Fruit fly (Drosophila melanogaster) whole organism, larva: ENCODE results near the gene CG5191.

Experiments
- noc ChIP-seq: fragments of 200-800 bp; sonication (Bioruptor generic); optimal IDR thresholded peaks from 3 replicates; lab custom pipeline; 2019; ENCODE audit warnings: missing biosample characterization, mild to moderate bottlenecking, missing genetic modification characterization, moderate library complexity

CG5191 gene

dm6 chr3R:20550632-20551486 is 9.8 kb upstream of the CG5191 start:
- TF ChIP-seq noc (tag; lab: Kevin White, UChicago): peak; percentile 69

- no peak for TF ChIP-seq noc (tag; lab: Kevin White, UChicago)
Measured at dm6 chr3R:20551487-20552079, 9.1 kb upstream of the CG5191 start.

DNA sequence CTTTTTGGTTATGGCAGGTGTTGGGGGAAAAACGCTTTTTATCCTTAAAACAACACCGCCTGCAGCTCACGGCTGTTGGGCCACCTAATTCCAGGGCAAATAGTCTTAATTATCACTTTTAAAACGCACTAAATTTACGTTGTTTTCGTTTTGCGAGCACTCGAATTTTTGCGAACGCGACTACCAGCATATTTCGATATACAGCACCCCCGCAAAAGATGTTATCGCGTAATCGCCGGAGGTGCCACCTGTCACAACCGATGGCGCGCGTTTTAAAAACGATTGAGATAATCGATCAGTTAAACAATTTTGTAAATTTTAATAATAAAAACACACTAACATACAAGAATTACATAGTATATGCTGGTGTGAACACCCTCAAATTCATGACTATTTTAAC is 8.6 kb upstream of the CG5191 start, which contains the start of gene Stat92E:
Stat92E (minus strand) TSS at position 219 of the 400 bp plus-strand sequence.
- TF ChIP-seq noc (tag; lab: Kevin White, UChicago): no peak

DNA sequence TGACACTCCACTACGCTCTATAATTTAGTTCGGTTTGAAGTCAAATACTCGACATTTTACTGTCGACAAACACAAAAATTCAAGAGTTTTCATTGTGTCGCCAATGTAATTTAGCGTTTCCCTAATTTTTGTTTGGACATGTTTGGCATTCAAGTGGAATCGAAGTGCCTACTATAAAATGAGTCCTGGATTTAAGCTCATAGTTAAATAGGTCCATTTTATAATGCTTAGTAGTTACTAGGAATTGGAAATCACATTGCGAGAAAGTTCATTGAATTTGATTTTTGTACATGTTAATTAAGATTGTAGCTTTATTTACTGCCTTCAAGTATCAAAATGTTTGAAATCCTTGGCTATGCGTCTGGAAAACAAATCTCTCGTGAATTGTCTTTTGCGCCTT is 6.4 kb upstream of the CG5191 start, which contains the start of gene att-ORFB:
att-ORFB (minus strand) TSS at position 101 of the 400 bp plus-strand sequence.
- no peak for TF ChIP-seq noc (tag; lab: Kevin White, UChicago)

- peak; percentile 39 for TF ChIP-seq noc (tag; lab: Kevin White, UChicago)
Measured at dm6 chr3R:20555023-20555422, 5.6 kb upstream of the CG5191 start.

DNA sequence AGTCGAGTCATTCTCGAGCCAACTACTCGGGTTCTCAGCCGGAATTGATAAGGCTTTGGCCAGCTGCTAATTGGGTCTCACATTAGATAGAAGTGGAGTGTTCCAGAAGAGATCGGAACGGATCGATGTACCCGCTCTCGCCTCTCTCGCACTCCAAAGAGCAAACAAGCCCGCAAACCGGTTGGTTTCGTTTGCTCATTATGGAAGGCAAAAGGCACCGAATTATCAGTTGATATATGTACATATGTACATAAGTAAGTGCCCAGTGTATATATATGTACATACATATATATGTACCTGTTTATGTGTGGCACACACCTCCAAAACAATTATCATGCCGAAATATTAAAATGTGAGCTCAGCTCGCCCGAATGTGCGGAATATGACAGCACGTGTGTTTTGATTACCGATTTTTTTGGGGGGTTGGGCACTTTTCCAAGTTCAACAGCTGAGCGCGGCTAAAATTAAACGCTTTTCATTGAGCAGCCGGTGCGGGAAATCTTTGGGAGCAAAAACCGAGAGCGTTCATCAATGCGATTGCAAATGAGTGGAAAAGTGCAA is 4.9 kb upstream of the CG5191 start:
- no peak for TF ChIP-seq noc (tag; lab: Kevin White, UChicago)

dm6 chr3R:20556281-20557113 is 4.2 kb upstream of the CG5191 start:
- peak; percentile 87 for TF ChIP-seq noc (tag; lab: Kevin White, UChicago)

- no peak for TF ChIP-seq noc (tag; lab: Kevin White, UChicago)
Measured at dm6 chr3R:20557114-20557414, 3.6 kb upstream of the CG5191 start.

DNA sequence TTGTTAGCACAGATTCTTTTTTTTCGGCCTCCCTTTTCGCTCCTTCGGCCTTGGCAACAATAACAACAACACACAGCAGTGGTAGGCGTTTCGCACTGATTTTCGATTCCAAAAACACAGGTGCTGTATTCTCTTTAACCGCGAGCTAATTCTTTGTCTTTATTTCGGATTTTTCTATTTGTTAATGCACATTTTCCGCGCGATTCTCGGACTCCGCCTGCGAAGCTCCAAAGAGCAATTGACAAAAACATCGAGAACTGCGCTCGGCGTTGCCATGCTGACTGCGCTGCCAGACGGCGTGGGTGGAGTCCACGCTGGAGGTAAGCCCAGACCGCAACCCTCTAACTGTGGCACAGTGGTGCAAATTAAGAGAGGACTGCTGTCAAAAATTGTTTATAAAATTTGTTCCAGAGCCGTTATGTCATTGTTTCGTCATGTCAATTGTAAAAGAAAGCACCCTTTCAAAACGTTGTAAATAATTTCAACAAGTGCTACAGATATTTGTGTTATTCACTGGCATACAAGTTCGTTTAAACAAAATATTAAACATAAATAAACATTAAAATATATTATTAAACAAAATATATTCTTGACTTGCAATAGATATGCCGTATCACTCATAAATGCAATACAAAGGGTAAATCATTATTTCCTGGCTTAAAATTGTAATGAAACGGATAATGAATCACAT is 3.1 kb upstream of the CG5191 start, which contains the start of the genes DPCoAC and CG5180:
DPCoAC (minus strand) TSS at position 253 of the 691 bp plus-strand sequence.
CG5180 (plus strand) TSS at position 516 of the 691 bp plus-strand sequence.
- peak; percentile 36 for TF ChIP-seq noc (tag; lab: Kevin White, UChicago)

DNA sequence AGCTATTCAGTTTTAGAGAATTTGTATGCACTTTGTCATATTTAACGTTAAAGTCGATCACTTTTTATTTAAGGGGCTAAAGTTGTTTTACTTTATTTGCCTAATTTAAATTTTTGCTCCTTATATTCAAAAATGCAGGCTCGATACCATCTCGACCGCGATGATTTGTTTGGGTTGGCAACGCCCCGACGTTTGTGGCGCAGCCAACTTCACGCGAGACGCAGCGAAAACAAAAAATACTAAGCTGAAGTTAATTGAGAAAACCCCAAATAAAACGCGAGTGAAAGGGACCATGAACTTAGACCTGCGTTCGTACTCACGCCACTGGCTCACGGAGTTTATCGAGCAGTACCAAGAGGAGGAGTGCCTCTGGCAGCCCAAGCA is 2.6 kb upstream of the CG5191 start:
- no peak for TF ChIP-seq noc (tag; lab: Kevin White, UChicago)

DNA sequence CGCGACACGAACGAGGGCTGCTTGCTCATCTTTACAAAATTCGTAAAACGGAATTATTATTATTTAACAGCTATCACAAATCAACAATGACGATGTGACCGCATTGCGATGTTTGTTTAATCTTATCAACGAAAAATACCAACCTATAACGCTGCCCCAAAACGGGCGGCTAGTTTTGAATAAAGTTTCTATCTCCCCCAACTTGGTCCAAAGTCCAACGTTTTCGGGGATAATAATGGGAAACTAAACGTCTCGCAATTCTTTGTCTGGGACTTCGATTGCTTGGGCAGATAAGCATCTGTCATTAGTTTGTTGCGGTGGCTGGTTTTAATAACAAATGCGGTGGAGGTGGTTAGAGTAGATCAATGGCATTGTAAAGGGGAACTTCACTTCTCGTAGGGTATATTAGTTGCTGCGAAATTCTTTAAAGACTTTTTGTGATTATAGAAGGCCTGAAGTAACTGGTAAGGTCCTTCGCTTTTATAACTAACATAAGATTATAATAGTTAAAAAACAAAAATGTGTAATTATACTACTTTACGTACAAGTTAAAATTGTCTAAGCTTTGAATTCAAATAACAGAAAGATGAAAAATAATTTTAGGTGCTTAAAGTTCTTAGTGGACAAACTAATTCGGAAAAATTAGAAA is 522 bp upstream of the CG5191 start, which contains the start of gene CG15922:
CG15922 (minus strand) TSS at position 262 of the 649 bp plus-strand sequence.
- no peak for TF ChIP-seq noc (tag; lab: Kevin White, UChicago)

dm6 chr3R:20563830-20564421 is 3.3 kb downstream of the CG5191 start, which contains the start of gene CG10877:
TSS of gene CG10877 (minus strand) at chr3R:20564067.
- no peak for TF ChIP-seq noc (tag; lab: Kevin White, UChicago)

DNA sequence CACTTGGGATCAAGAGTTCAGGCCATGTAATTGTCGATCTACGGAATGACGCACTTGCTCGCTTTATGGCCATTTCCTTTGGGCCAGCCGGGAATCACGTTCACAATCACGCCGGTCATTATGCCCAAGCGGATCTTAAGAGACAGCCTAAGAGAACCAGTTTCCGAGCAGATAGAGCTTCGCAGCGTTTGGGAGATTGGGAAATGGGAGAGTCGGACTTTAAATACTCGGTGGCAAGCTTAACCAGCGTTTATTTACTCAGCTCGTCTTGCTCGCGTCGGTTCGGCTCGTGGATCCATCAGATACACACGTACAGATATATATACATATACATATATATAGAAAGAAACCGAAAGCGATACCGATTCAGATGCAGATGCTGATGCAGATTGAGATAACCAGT is 4.9 kb downstream of the CG5191 start:
- no peak for TF ChIP-seq noc (tag; lab: Kevin White, UChicago)
